Fruit fly (Drosophila melanogaster) Kc167 (cell line): ENCODE results near the gene CG13671.

Experiments
- Myc ChIP-seq: fragments of >200 bp; optimal IDR thresholded peaks from 2 replicates; lab custom pipeline; 2017; ENCODE audit warnings: missing external identifiers
- Sin3A ChIP-seq: fragments of >200 bp; optimal IDR thresholded peaks from 2 replicates; lab custom pipeline; 2018; ENCODE audit warnings: missing external identifiers
- h ChIP-seq: fragments of >200 bp; optimal IDR thresholded peaks from 3 replicates; lab custom pipeline; 2018; ENCODE audit warnings: missing external identifiers
- insv ChIP-seq: fragments of >200 bp; optimal IDR thresholded peaks from 3 replicates; lab custom pipeline; 2018; ENCODE audit warnings: missing external identifiers
- psq ChIP-seq: fragments of >200 bp; optimal IDR thresholded peaks from 2 replicates; lab custom pipeline; 2017; ENCODE audit warnings: missing external identifiers
- ttk ChIP-seq: sonication (Bioruptor generic); optimal IDR thresholded peaks from 2 replicates; lab custom pipeline; 2017; ENCODE audit warnings: missing external identifiers

DNA sequence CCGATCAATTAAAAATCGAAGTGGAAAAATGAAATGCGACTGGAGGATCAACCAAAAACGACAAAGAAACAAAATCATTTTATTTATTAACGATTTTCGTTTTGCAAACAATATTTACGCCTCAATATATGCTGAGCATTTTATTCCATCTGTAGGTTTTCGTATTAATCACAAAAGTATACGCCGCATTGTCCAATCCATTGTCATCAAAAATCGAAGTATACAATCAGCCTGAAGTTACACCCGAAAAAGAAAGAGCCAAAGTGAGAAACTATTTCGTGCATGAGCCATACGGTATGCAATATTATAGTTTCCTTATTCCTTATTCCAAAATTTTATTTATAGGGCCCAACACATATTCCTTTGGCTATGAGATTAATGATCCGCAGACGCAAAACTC is 29.1 kb downstream of the CG13671 start:
- no peak for TF ChIP-seq insv (lab: Kevin White, UChicago)
- TF ChIP-seq h, result no peak
- TF ChIP-seq psq (lab: Kevin White, UChicago), result no peak
- TF ChIP-seq ttk (lab: Kevin White, UChicago), result no peak
- TF ChIP-seq Myc, result no peak
- TF ChIP-seq Sin3A (lab: Kevin White, UChicago), result no peak
